Fruit fly (Drosophila melanogaster): ENCODE measurements around the gene bip1.
A peak's percentile ranks its signal among the peaks of the same experiment; 100 is the strongest.

bip1 gene

DNA sequence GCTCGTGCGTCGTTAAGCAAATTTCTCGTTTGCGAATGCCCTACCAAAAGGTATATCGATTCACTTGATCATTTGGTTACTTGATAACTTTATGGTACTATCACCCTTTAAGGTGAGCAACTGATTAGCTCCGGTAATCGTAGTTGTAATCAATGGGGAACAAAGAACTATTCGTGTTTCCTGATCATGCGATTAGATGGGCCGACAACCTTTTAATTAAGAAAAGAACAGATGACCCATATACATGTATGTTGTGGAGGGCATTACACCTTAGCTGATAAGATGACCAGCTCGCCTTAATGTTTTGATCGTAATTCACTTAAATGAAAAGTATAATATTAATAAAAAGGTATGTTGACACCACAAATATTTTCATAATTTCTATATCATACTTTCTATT, 14.9 kb upstream of the bip1 start:
- TF ChIP-seq OdsH (GFP tag; optimal IDR thresholded peaks at IDR 0.05) (no peak), fru (GFP tag; optimal IDR thresholded peaks at IDR 0.05) (no peak), woc (GFP tag; optimal IDR thresholded peaks at IDR 0.05) (no peak), Dif (GFP tag; optimal IDR thresholded peaks at IDR 0.05; ENCODE audit: partially characterized antibody) (no peak), Sp1 (GFP tag; optimal IDR thresholded peaks at IDR 0.05) (no peak), CrebA (GFP tag; optimal IDR thresholded peaks at IDR 0.05; ENCODE audit: borderline replicate concordance) (no peak), sv (GFP tag; optimal IDR thresholded peaks at IDR 0.05) (no peak), usp (GFP tag; optimal IDR thresholded peaks at IDR 0.05) (no peak), foxo (GFP tag; optimal IDR thresholded peaks at IDR 0.05) (no peak), GATAd (GFP tag; optimal IDR thresholded peaks at IDR 0.05) (no peak)

DNA sequence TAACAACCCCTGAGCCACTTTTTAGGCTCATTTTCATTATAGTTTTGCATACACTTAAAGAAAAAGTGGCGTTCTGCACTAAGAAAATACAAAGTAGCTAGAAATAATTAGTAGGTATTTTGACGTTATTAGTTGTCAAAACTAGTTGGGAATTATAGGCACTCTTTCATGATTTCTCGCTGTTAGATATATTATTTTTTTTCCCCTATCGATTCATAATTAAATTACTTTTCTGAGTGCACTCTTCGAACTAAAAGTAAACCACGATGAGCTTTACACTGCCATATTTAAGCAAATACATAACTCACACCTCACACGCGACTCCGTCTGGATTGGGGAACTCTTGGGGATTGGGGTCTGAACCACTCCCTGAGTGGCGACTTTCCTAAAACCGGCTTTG, 14.2 kb upstream of the bip1 start:
- TF ChIP-seq Jra (GFP tag; optimal IDR thresholded peaks at IDR 0.05) (no peak), rgr (GFP tag; optimal IDR thresholded peaks at IDR 0.05) (peak; percentile 62), h (GFP tag; optimal IDR thresholded peaks at IDR 0.05) (peak; percentile 67), dmrt93B (GFP tag; optimal IDR thresholded peaks at IDR 0.05) (peak; percentile 34), tai (GFP tag; optimal IDR thresholded peaks at IDR 0.05) (no peak), Hr83 (GFP tag; optimal IDR thresholded peaks at IDR 0.05; ENCODE audit: poor library complexity, severe bottlenecking) (no peak), CrebA (GFP tag; optimal IDR thresholded peaks at IDR 0.05; ENCODE audit: borderline replicate concordance) (no peak), Hnf4 (GFP tag; optimal IDR thresholded peaks at IDR 0.05) (peak; percentile 44), OdsH (GFP tag; optimal IDR thresholded peaks at IDR 0.05) (peak; percentile 59), Dif (GFP tag; optimal IDR thresholded peaks at IDR 0.05; ENCODE audit: partially characterized antibody) (no peak), dsf (GFP tag; optimal IDR thresholded peaks at IDR 0.05; ENCODE audit: borderline replicate concordance) (no peak), usp (GFP tag; optimal IDR thresholded peaks at IDR 0.05) (no peak), ey (GFP tag; optimal IDR thresholded peaks at IDR 0.05) (peak; percentile 46), psq (GFP tag; optimal IDR thresholded peaks at IDR 0.05) (peak; percentile 24), Vsx2 (GFP tag; optimal IDR thresholded peaks at IDR 0.05; ENCODE audit: partially characterized antibody) (no peak), jim (GFP tag; optimal IDR thresholded peaks at IDR 0.05) (no peak), Hr78 (GFP tag; optimal IDR thresholded peaks at IDR 0.05) (no peak), fru (GFP tag; optimal IDR thresholded peaks at IDR 0.05) (peak; percentile 84), dl (GFP tag; optimal IDR thresholded peaks at IDR 0.05; ENCODE audit: insufficient read depth in 1 of 2, partially characterized antibody in 2 of 2) (no peak), GATAd (GFP tag; optimal IDR thresholded peaks at IDR 0.05) (no peak), Rel (GFP tag; optimal IDR thresholded peaks at IDR 0.05) (no peak), Rel (tag; optimal IDR thresholded peaks at IDR 0.05) (no peak), Dfd (GFP tag; optimal IDR thresholded peaks at IDR 0.05) (no peak), CG9705 (GFP tag; optimal IDR thresholded peaks at IDR 0.05) (peak; percentile 1), Abd-B (GFP tag; optimal IDR thresholded peaks at IDR 0.05) (no peak), N (GFP tag; optimal IDR thresholded peaks at IDR 0.05) (no peak), Mio (GFP tag; optimal IDR thresholded peaks at IDR 0.05) (no peak), brk (GFP tag; optimal IDR thresholded peaks at IDR 0.05) (no peak), Myc (optimal IDR thresholded peaks at IDR 0.05) (no peak), woc (GFP tag; optimal IDR thresholded peaks at IDR 0.05) (peak; percentile 28), pan (optimal IDR thresholded peaks at IDR 0.05) (no peak), Sp1 (GFP tag; optimal IDR thresholded peaks at IDR 0.05) (peak; percentile 21), br (GFP tag; optimal IDR thresholded peaks at IDR 0.05) (peak; percentile 29), sv (GFP tag; optimal IDR thresholded peaks at IDR 0.05) (no peak), lola (GFP tag; optimal IDR thresholded peaks at IDR 0.05) (no peak), CG32264 (GFP tag; optimal IDR thresholded peaks at IDR 0.05) (no peak), sage (GFP tag; optimal IDR thresholded peaks at IDR 0.05) (peak; percentile 7), HLH106 (tag; optimal IDR thresholded peaks at IDR 0.05) (peak; percentile 62), foxo (GFP tag; optimal IDR thresholded peaks at IDR 0.05) (peak in 1 of 2 experiments; percentile 71)

Measured in whole organism, wandering third instar larva.